Worm (Caenorhabditis elegans) whole organism, L4 larva: ENCODE measurements around the gene nduf-11.

Source experiments
- fkh-10 ChIP-seq: fragments of 150-350 bp; optimal IDR thresholded peaks from 2 replicates; lab custom pipeline; 2014; ENCODE audit warnings: missing biosample characterization, missing genetic modification reagents, missing genetic modification characterization
- lin-13 ChIP-seq: fragments of 150-350 bp; optimal IDR thresholded peaks from 2 replicates; lab custom pipeline; 2014; ENCODE audit warnings: missing biosample characterization, missing genetic modification reagents, missing genetic modification characterization

DNA sequence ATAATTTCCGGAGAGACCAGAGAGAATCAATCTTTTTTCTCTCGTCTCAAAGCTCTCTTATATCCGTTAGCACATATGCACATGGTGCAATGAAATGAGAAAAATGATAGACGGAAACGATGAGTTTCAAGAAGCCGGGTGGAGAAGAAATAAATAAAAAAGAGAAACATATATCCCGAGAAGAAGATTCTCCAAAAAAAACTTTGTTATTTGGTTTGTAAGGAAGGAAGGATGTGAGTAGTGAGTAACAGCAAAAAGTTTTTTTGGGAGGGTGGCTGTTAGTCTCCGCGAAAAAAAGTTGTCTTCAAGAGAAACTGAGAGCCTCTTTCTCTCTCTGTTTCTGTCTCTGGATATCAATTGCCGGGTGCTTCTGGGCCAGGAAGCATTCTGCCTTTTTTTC lies 28.8 kb downstream of the nduf-11 start:
- TF ChIP-seq lin-13 (GFP tag; lab: Kevin White, UChicago): no peak
- no peak for TF ChIP-seq fkh-10 (GFP tag; lab: Kevin White, UChicago)
